Fruit fly (Drosophila melanogaster): Measurements from ENCODE around the gene Flad2.

- TF ChIP-seq CG8478 (optimal IDR thresholded peaks at IDR 0.05) (no peak), CTCF (optimal IDR thresholded peaks at IDR 0.05) (no peak)
Measured at dm6 chr2L:13370762-13371161, 41.6 kb upstream of the Flad2 start, which contains the start of gene ND-B22.

Data from S2 (cell line).